Worm (Caenorhabditis elegans): ENCODE measurements around the gene cdh-12.
A peak's percentile ranks its signal among the peaks of the same experiment; 100 is the strongest.

Gene cdh-12

ce11 chrIII:1161946-1162345, 10.1 kb downstream of the cdh-12 start (continued):
- TF ChIP-seq pha-4 (GFP tag; IDR thresholded peaks at IDR 0.05) (no peak), pha-4 (tag; optimal IDR thresholded peaks at IDR 0.05) (no peak)

- no peak for TF ChIP-seq hif-1 (tag; optimal IDR thresholded peaks at IDR 0.05)
- TF ChIP-seq lim-7 (GFP tag; IDR thresholded peaks at IDR 0.05), result peak; percentile 59; the same call in 1 of the 2 replicates
- peak; percentile 52; the same call in 1 of the 2 replicates for TF ChIP-seq egl-43 (GFP tag; IDR thresholded peaks at IDR 0.05)
- TF ChIP-seq nhr-76 (tag; optimal IDR thresholded peaks at IDR 0.05), result no peak
- TF ChIP-seq nhr-28 (tag; optimal IDR thresholded peaks at IDR 0.05), result no peak
- no peak for TF ChIP-seq snpc-4 (tag; optimal IDR thresholded peaks at IDR 0.05)
- TF ChIP-seq ZK546.5 (tag; optimal IDR thresholded peaks at IDR 0.05), result no peak
- TF ChIP-seq vab-7 (GFP tag; IDR thresholded peaks at IDR 0.05), result 0 out of 2 replicates have a peak, but pooled peaks have one; percentile 29
- no peak for TF ChIP-seq ceh-20 (GFP tag; IDR thresholded peaks at IDR 0.05)
- TF ChIP-seq ztf-7 (tag; optimal IDR thresholded peaks at IDR 0.05), result no peak
- no peak for TF ChIP-seq ama-1 (optimal IDR thresholded peaks at IDR 0.05)
- no peak for TF ChIP-seq nhr-41 (GFP tag; IDR thresholded peaks at IDR 0.05)
- no peak for TF ChIP-seq nhr-77 (tag; optimal IDR thresholded peaks at IDR 0.05)
- TF ChIP-seq lir-3 (tag; optimal IDR thresholded peaks at IDR 0.05), result no peak
- TF ChIP-seq ctbp-1 (GFP tag; IDR thresholded peaks at IDR 0.05), result no peak
- TF ChIP-seq zag-1 (tag; optimal IDR thresholded peaks at IDR 0.05), result no peak
- TF ChIP-seq nhr-42 (GFP tag; IDR thresholded peaks at IDR 0.05), result no peak
- TF ChIP-seq daf-16 (GFP tag; optimal IDR thresholded peaks at IDR 0.05), result peak in 1 of 2 experiments; percentile 19
- TF ChIP-seq daf-16 (tag; optimal IDR thresholded peaks at IDR 0.05), result no peak
- TF ChIP-seq dve-1 (tag; optimal IDR thresholded peaks at IDR 0.05; ENCODE audit: insufficient read depth), result no peak
- no peak for TF ChIP-seq aly-2 (tag; optimal IDR thresholded peaks at IDR 0.05)
- TF ChIP-seq mdl-1 (tag; optimal IDR thresholded peaks at IDR 0.05), result no peak
- no peak for TF ChIP-seq saeg-2 (GFP tag; IDR thresholded peaks at IDR 0.05)
- no peak for TF ChIP-seq ZK337.2 (GFP tag; IDR thresholded peaks at IDR 0.05)
- no peak for TF ChIP-seq mxl-2 (GFP tag; conservative IDR thresholded peaks at IDR 0.05)
- TF ChIP-seq lin-1 (GFP tag; IDR thresholded peaks at IDR 0.05), result no peak
- 0 out of 2 replicates have a peak, but pooled peaks have one; percentile 15 for TF ChIP-seq hmg-1.1 (GFP tag; IDR thresholded peaks at IDR 0.05)
- TF ChIP-seq fos-1 (tag; optimal IDR thresholded peaks at IDR 0.05), result no peak
- TF ChIP-seq dmd-8 (GFP tag; IDR thresholded peaks at IDR 0.05), result no peak
- TF ChIP-seq zip-2 (tag; optimal IDR thresholded peaks at IDR 0.05), result no peak
- TF ChIP-seq mes-2 (tag; optimal IDR thresholded peaks at IDR 0.05; ENCODE audit: poor library complexity, severe bottlenecking), result no peak
- no peak for TF ChIP-seq zfp-3 (GFP tag; conservative IDR thresholded peaks at IDR 0.05)
- no peak for TF ChIP-seq madf-9 (GFP tag; conservative IDR thresholded peaks at IDR 0.05)
- TF ChIP-seq gei-8 (GFP tag; optimal IDR thresholded peaks at IDR 0.05), result no peak
- TF ChIP-seq dmd-6 (GFP tag; IDR thresholded peaks at IDR 0.05), result 0 out of 2 replicates have a peak, but pooled peaks have one; percentile 9
- no peak for TF ChIP-seq tra-1 (GFP tag; IDR thresholded peaks at IDR 0.05)
- TF ChIP-seq ceh-62 (tag; optimal IDR thresholded peaks at IDR 0.05), result no peak
- no peak for TF ChIP-seq zip-11 (GFP tag; IDR thresholded peaks at IDR 0.05)
- TF ChIP-seq lin-38 (GFP tag; IDR thresholded peaks at IDR 0.05), result peak; percentile 68
- TF ChIP-seq daf-12 (tag; optimal IDR thresholded peaks at IDR 0.05), result no peak
- TF ChIP-seq Y48G9A.11 (GFP tag; IDR thresholded peaks at IDR 0.05), result no peak
- no peak for TF ChIP-seq ceh-82 (tag; optimal IDR thresholded peaks at IDR 0.05)
- TF ChIP-seq sdz-12 (GFP tag; optimal IDR thresholded peaks at IDR 0.05), result no peak
- TF ChIP-seq egl-27 (tag; optimal IDR thresholded peaks at IDR 0.05), result no peak
- no peak for TF ChIP-seq lin-29 (GFP tag; IDR thresholded peaks at IDR 0.05)
- 0 out of 2 replicates have a peak, but pooled peaks have one; percentile 37 for TF ChIP-seq pha-4 (GFP tag; IDR thresholded peaks at IDR 0.05)
- TF ChIP-seq pha-4 (tag; optimal IDR thresholded peaks at IDR 0.05), result no peak
- TF ChIP-seq lin-13 (GFP tag; optimal IDR thresholded peaks at IDR 0.05), result no peak
Measured at ce11 chrIII:1163203-1163602, 11.4 kb downstream of the cdh-12 start.

Data from whole organism, L4 larva.